Worm (Caenorhabditis elegans) whole organism, late embryonic: ENCODE measurements around the gene M110.7.

Experiments
- C38D4.7 ChIP-seq: fragments of 200-800 bp; sonication (Bioruptor generic); optimal IDR thresholded peaks from 2 replicates; lab custom pipeline; 2018; ENCODE audit warnings: mild to moderate bottlenecking, missing genetic modification characterization, moderate library complexity, missing compliant biosample characterization
- F13H6.1 ChIP-seq: sonication (generic microtip); optimal IDR thresholded peaks from 2 replicates; lab custom pipeline; 2016; ENCODE audit warnings: missing genetic modification characterization, missing compliant biosample characterization
- T23F11.4 ChIP-seq: fragments of 200-800 bp; sonication (Bioruptor generic); optimal IDR thresholded peaks from 2 replicates; lab custom pipeline; 2018; ENCODE audit warnings: mild to moderate bottlenecking, missing genetic modification characterization, missing compliant biosample characterization
- Y22D7AL.16 ChIP-seq: sonication (generic microtip); optimal IDR thresholded peaks from 2 replicates; lab custom pipeline; 2016; ENCODE audit warnings: missing genetic modification characterization, missing compliant biosample characterization
- ahr-1 ChIP-seq: sonication (generic microtip); optimal IDR thresholded peaks from 2 replicates; lab custom pipeline; 2016; ENCODE audit warnings: missing genetic modification characterization, missing compliant biosample characterization
- ceh-18 ChIP-seq: sonication (generic microtip); optimal IDR thresholded peaks from 2 replicates; lab custom pipeline; 2016; ENCODE audit warnings: missing genetic modification characterization, missing compliant biosample characterization
- ceh-19 ChIP-seq: fragments of 200-800 bp; sonication (Bioruptor generic); optimal IDR thresholded peaks from 2 replicates; lab custom pipeline; 2018; ENCODE audit warnings: mild to moderate bottlenecking, missing genetic modification characterization, missing compliant biosample characterization
- ceh-2 ChIP-seq: sonication (generic microtip); optimal IDR thresholded peaks from 2 replicates; lab custom pipeline; 2016; ENCODE audit warnings: missing genotype, missing genetic modification characterization, missing compliant biosample characterization
- ceh-24 ChIP-seq: sonication (generic microtip); optimal IDR thresholded peaks from 2 replicates; lab custom pipeline; 2016; ENCODE audit warnings: mild to moderate bottlenecking, missing genetic modification characterization, missing compliant biosample characterization
- ceh-31 ChIP-seq: sonication (generic microtip); optimal IDR thresholded peaks from 2 replicates; lab custom pipeline; 2016; ENCODE audit warnings: missing genetic modification characterization, missing compliant biosample characterization
- ceh-34 ChIP-seq: sonication (generic microtip); optimal IDR thresholded peaks from 2 replicates; lab custom pipeline; 2016; ENCODE audit warnings: mild to moderate bottlenecking, missing genetic modification characterization, missing compliant biosample characterization
- ceh-45 ChIP-seq: fragments of 200-800 bp; sonication (Bioruptor generic); IDR thresholded peaks from 2 replicates; pipeline ENCODE4 v1.3.6; 2022; ENCODE audit warnings: missing genetic modification reagents, missing genetic modification characterization, missing compliant biosample characterization
- ceh-9 ChIP-seq: sonication (generic microtip); optimal IDR thresholded peaks from 2 replicates; lab custom pipeline; 2016; ENCODE audit warnings: mild to moderate bottlenecking, missing genetic modification characterization, inconsistent platforms, missing compliant biosample characterization
- che-1 ChIP-seq: sonication (generic microtip); optimal IDR thresholded peaks from 2 replicates; lab custom pipeline; 2016; ENCODE audit warnings: mild to moderate bottlenecking, missing genetic modification characterization, missing compliant biosample characterization
- dmd-4 ChIP-seq: sonication (generic microtip); optimal IDR thresholded peaks from 2 replicates; lab custom pipeline; 2016; ENCODE audit warnings: borderline replicate concordance, missing genetic modification characterization, missing compliant biosample characterization
- elt-4 ChIP-seq: sonication (generic microtip); optimal IDR thresholded peaks from 2 replicates; lab custom pipeline; 2016; ENCODE audit warnings: missing genetic modification characterization, missing compliant biosample characterization
- fax-1 ChIP-seq: sonication (generic microtip); optimal IDR thresholded peaks from 2 replicates; lab custom pipeline; 2016; ENCODE audit warnings: missing genotype, missing genetic modification characterization, missing compliant biosample characterization
- fkh-6 ChIP-seq: sonication (generic microtip); optimal IDR thresholded peaks from 2 replicates; lab custom pipeline; 2016; ENCODE audit warnings: missing genetic modification characterization, missing compliant biosample characterization
- hlh-13 ChIP-seq: fragments of 200-800 bp; sonication (Bioruptor generic); optimal IDR thresholded peaks from 2 replicates; lab custom pipeline; 2018; ENCODE audit warnings: mild to moderate bottlenecking, missing genetic modification characterization, missing compliant biosample characterization
- hlh-30 ChIP-seq: sonication (generic microtip); optimal IDR thresholded peaks from 2 replicates; lab custom pipeline; 2017; ENCODE audit warnings: antibody characterized with exemption, missing genetic modification characterization, missing compliant biosample characterization; ENCODE audit not compliant: insufficient read depth
- lin-11 ChIP-seq: fragments of 200-800 bp; sonication (Bioruptor generic); optimal IDR thresholded peaks from 2 replicates; lab custom pipeline; 2018; ENCODE audit warnings: mild to moderate bottlenecking, missing genetic modification characterization, missing compliant biosample characterization
- nhr-11 ChIP-seq: fragments of 150-350 bp; optimal IDR thresholded peaks from 2 replicates; lab custom pipeline; 2014; ENCODE audit warnings: missing biosample characterization, missing genetic modification characterization
- pat-9 ChIP-seq: fragments of 200-800 bp; sonication (Bioruptor generic); optimal IDR thresholded peaks from 2 replicates; lab custom pipeline; 2018; ENCODE audit warnings: mild to moderate bottlenecking, missing genetic modification characterization, moderate library complexity, missing compliant biosample characterization
- pax-1 ChIP-seq: fragments of 150-350 bp; optimal IDR thresholded peaks from 2 replicates; lab custom pipeline; 2014; ENCODE audit warnings: missing biosample characterization, missing genetic modification characterization
- pha-4 ChIP-seq: fragments of 150-350 bp; optimal IDR thresholded peaks from 2 replicates; lab custom pipeline; 2018; ENCODE audit warnings: missing biosample characterization, missing genetic modification reagents, missing genetic modification characterization
- pqm-1 ChIP-seq: sonication (generic microtip); optimal IDR thresholded peaks from 2 replicates; lab custom pipeline; 2016; ENCODE audit warnings: missing genetic modification characterization, missing compliant biosample characterization
- ref-2 ChIP-seq: sonication (generic microtip); optimal IDR thresholded peaks from 2 replicates; lab custom pipeline; 2016; ENCODE audit warnings: missing genetic modification characterization, missing compliant biosample characterization
- rnt-1 ChIP-seq: sonication (generic microtip); optimal IDR thresholded peaks from 2 replicates; lab custom pipeline; 2016; ENCODE audit warnings: missing genetic modification characterization, missing compliant biosample characterization
- sox-2 ChIP-seq: fragments of 200-800 bp; sonication (Bioruptor generic); IDR thresholded peaks from 2 replicates; pipeline ENCODE4 v1.3.6; 2022; ENCODE audit warnings: missing genetic modification reagents, missing genetic modification characterization, missing compliant biosample characterization
- syd-9 ChIP-seq: sonication (generic microtip); optimal IDR thresholded peaks from 2 replicates; lab custom pipeline; 2016; ENCODE audit warnings: mild to moderate bottlenecking, missing genetic modification characterization, moderate library complexity, missing compliant biosample characterization
- tbx-7 ChIP-seq: sonication (generic microtip); optimal IDR thresholded peaks from 2 replicates; lab custom pipeline; 2016; ENCODE audit warnings: missing genotype, missing genetic modification characterization, missing compliant biosample characterization
- unc-42 ChIP-seq: sonication (generic microtip); optimal IDR thresholded peaks from 2 replicates; lab custom pipeline; 2016; ENCODE audit warnings: missing genotype, missing genetic modification characterization, missing compliant biosample characterization
- unc-55 ChIP-seq: sonication (generic microtip); optimal IDR thresholded peaks from 2 replicates; lab custom pipeline; 2017; ENCODE audit warnings: missing biosample characterization, missing genetic modification reagents, missing genetic modification characterization
- unc-86 ChIP-seq: sonication (generic microtip); optimal IDR thresholded peaks from 2 replicates; lab custom pipeline; 2016; ENCODE audit warnings: missing genetic modification characterization, missing compliant biosample characterization
- zip-5 ChIP-seq: sonication (generic microtip); optimal IDR thresholded peaks from 2 replicates; lab custom pipeline; 2016; ENCODE audit warnings: missing genetic modification characterization, missing compliant biosample characterization
- ztf-16 ChIP-seq: sonication (generic microtip); optimal IDR thresholded peaks from 2 replicates; lab custom pipeline; 2017; ENCODE audit warnings: missing genetic modification characterization, missing compliant biosample characterization

Gene M110.7

ce11 chrII:8204039-8204438, 28.6 kb upstream of the M110.7 start, which contains the start of gene col-76:
col-76 (plus strand) TSS chrII:8204339.
- no peak for TF ChIP-seq ceh-31 (tag; lab: Kevin White, UChicago)
- TF ChIP-seq unc-86 (tag; lab: Kevin White, UChicago), result no peak
- TF ChIP-seq ceh-18, result no peak
- no peak for TF ChIP-seq unc-55
- no peak for TF ChIP-seq pat-9 (tag; lab: Kevin White, UChicago)
- TF ChIP-seq ceh-45 (GFP tag; lab: Robert Waterston, UW), result no peak
- TF ChIP-seq ceh-9 (tag; lab: Kevin White, UChicago), result no peak
- TF ChIP-seq sox-2 (GFP tag; lab: Robert Waterston, UW), result no peak
- no peak for TF ChIP-seq zip-5 (tag; lab: Kevin White, UChicago)
- no peak for TF ChIP-seq ref-2 (tag; lab: Kevin White, UChicago)

- TF ChIP-seq tbx-7 (tag; lab: Kevin White, UChicago) (no peak), fax-1 (tag; lab: Kevin White, UChicago) (no peak), pqm-1 (tag; lab: Kevin White, UChicago) (no peak), syd-9 (tag; lab: Kevin White, UChicago) (no peak), ceh-19 (GFP tag; lab: Kevin White, UChicago) (no peak), unc-42 (no peak), ahr-1 (tag; lab: Kevin White, UChicago) (no peak), hlh-13 (GFP tag; lab: Kevin White, UChicago) (no peak), elt-4 (tag; lab: Kevin White, UChicago) (no peak), lin-11 (tag; lab: Kevin White, UChicago) (no peak), ceh-45 (GFP tag; lab: Robert Waterston, UW) (no peak)
These were observed 27.0 kb upstream of the M110.7 start for ce11 chrII:8205612-8206011.

ce11 chrII:8209476-8209875, 23.1 kb upstream of the M110.7 start, which contains the start of gene M110.8:
M110.8 (minus strand) TSS chrII:8209576.
- TF ChIP-seq ceh-9 (tag; lab: Kevin White, UChicago) (no peak), T23F11.4 (GFP tag; lab: Kevin White, UChicago) (no peak), ceh-45 (GFP tag; lab: Robert Waterston, UW) (no peak), ceh-2 (tag; lab: Kevin White, UChicago) (no peak), ceh-34 (tag; lab: Kevin White, UChicago) (no peak), F13H6.1 (tag; lab: Kevin White, UChicago) (no peak), rnt-1 (tag; lab: Kevin White, UChicago) (no peak), ztf-16 (no peak)

- TF ChIP-seq C38D4.7 (no peak), nhr-11 (tag; lab: Kevin White, UChicago) (no peak), pha-4 (no peak), che-1 (tag; lab: Kevin White, UChicago) (no peak), unc-55 (no peak), hlh-30 (tag; lab: Kevin White, UChicago) (no peak), ceh-24 (no peak), tbx-7 (tag; lab: Kevin White, UChicago) (no peak), dmd-4 (tag; lab: Kevin White, UChicago) (no peak), hlh-13 (GFP tag; lab: Kevin White, UChicago) (no peak), Y22D7AL.16 (tag; lab: Kevin White, UChicago) (no peak), fkh-6 (tag; lab: Kevin White, UChicago) (no peak), pax-1 (no peak), ceh-9 (tag; lab: Kevin White, UChicago) (no peak)
These were observed 19.9 kb upstream of the M110.7 start, which contains the start of gene twk-3 for ce11 chrII:8212680-8213079. twk-3 (minus strand) TSS chrII:8212780.
